Worm (Caenorhabditis elegans) whole organism, L1 larva: ENCODE measurements around the gene gmeb-1.

Experiments used
- blmp-1 ChIP-seq: fragments of 150-350 bp; optimal IDR thresholded peaks from 2 replicates; lab custom pipeline; 2014; ENCODE audit warnings: missing biosample characterization, missing genetic modification characterization
- elt-2 ChIP-seq: sonication (generic microtip); optimal IDR thresholded peaks from 2 replicates; lab custom pipeline; 2016; ENCODE audit warnings: missing genetic modification characterization, mild to moderate bottlenecking, inconsistent platforms, missing compliant biosample characterization, missing genetic modification reagents
- mep-1 ChIP-seq: fragments of 150-350 bp; optimal IDR thresholded peaks from 2 replicates; lab custom pipeline; 2014; ENCODE audit warnings: missing biosample characterization, missing genetic modification characterization
- pqm-1 ChIP-seq: sonication (generic microtip); optimal IDR thresholded peaks from 3 replicates; lab custom pipeline; 2017; ENCODE audit warnings: missing biosample characterization, missing genetic modification characterization
- snpc-4 ChIP-seq: fragments of 150-350 bp; optimal IDR thresholded peaks from 2 replicates; lab custom pipeline; 2014; ENCODE audit warnings: missing biosample characterization, missing genetic modification characterization
- ztf-4 ChIP-seq: fragments of 150-350 bp; optimal IDR thresholded peaks from 2 replicates; lab custom pipeline; 2014; ENCODE audit warnings: missing biosample characterization, missing genetic modification characterization

ce11 chrII:37213-37612, 17.9 kb downstream of the gmeb-1 start, which contains the start of gene F23F1.6:
- TF ChIP-seq blmp-1 (tag; lab: Kevin White, UChicago), result no peak
- no peak for TF ChIP-seq snpc-4 (tag; lab: Kevin White, UChicago)
- TF ChIP-seq ztf-4 (tag; lab: Kevin White, UChicago), result no peak
- TF ChIP-seq elt-2, result no peak
- no peak for TF ChIP-seq pqm-1 (tag; lab: Kevin White, UChicago)
- TF ChIP-seq mep-1 (tag; lab: Kevin White, UChicago), result no peak
